Fruit fly (Drosophila melanogaster): Measurements from ENCODE around the gene PGRP-SB2.

PGRP-SB2 gene

DNA sequence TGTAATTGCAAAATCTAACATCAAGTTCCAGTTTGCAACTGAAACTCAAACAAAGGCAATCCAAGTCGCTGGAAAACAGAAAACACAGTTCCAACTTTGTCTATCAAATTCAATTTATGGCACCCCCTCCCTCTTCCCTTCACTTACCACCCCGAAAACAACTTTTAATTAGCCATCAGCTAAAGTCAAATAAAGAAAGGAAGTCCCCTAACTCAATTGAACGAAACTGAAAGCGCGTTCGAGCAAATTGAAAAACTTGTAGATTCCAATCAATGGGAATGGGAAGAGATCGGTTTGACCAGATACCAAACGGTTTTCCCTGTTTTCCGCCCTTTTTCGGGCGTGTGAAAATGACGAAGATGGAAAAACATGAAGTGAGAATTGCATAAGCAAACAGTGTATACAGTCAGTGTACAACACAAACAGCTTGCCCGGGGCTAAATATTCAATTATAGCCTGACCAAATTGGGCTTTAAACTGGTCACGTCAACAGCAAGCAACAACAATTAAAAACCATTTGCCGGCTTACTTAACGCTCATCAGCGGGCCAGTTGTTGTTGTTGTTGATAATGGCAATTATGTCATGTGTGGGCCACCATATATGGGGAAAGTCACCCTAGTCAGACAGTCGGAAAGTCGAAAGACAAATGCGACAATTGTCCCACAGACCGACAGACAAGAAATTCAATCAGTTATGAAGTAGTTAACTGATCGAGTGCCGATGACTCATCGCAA lies 26.9 kb upstream of the PGRP-SB2 start (continued):
- TF ChIP-seq CG2116 (GFP tag; optimal IDR thresholded peaks at IDR 0.05) (no peak), CG30020 (tag; optimal IDR thresholded peaks at IDR 0.05) (no peak), unpg (GFP tag; optimal IDR thresholded peaks at IDR 0.05) (no peak), ken (GFP tag; IDR thresholded peaks at IDR 0.05) (no peak), Lim3 (GFP tag; IDR thresholded peaks at IDR 0.05) (no peak), CG42726 (GFP tag; IDR thresholded peaks at IDR 0.05; ENCODE audit: partially characterized antibody) (no peak), vvl (GFP tag; IDR thresholded peaks at IDR 0.05) (0 out of 2 replicates have a peak, but pooled peaks have one; percentile 7), Drgx (GFP tag; IDR thresholded peaks at IDR 0.05) (no peak), gcm (GFP tag; optimal IDR thresholded peaks at IDR 0.05) (peak; percentile 23), aop (GFP tag; IDR thresholded peaks at IDR 0.05) (no peak), CG17912 (GFP tag; optimal IDR thresholded peaks at IDR 0.05) (no peak), Hr78 (GFP tag; optimal IDR thresholded peaks at IDR 0.05) (no peak), CG8478 (optimal IDR thresholded peaks at IDR 0.05) (no peak), MBD-R2 (GFP tag; IDR thresholded peaks at IDR 0.05) (no peak), maf-S (GFP tag; optimal IDR thresholded peaks at IDR 0.05) (no peak), stc (GFP tag; IDR thresholded peaks at IDR 0.05) (no peak), Nf-YB (GFP tag; optimal IDR thresholded peaks at IDR 0.05) (no peak), fd3F (GFP tag; optimal IDR thresholded peaks at IDR 0.05) (no peak), bigmax (GFP tag; optimal IDR thresholded peaks at IDR 0.05) (no peak), CG11085 (GFP tag; IDR thresholded peaks at IDR 0.05) (no peak), CG3281 (GFP tag; optimal IDR thresholded peaks at IDR 0.05) (no peak), peb (GFP tag; IDR thresholded peaks at IDR 0.05) (no peak), CG6683 (GFP tag; optimal IDR thresholded peaks at IDR 0.05) (no peak), Fer2 (tag; optimal IDR thresholded peaks at IDR 0.05) (no peak), lab (GFP tag; optimal IDR thresholded peaks at IDR 0.05) (peak; percentile 25), jumu (GFP tag; optimal IDR thresholded peaks at IDR 0.05) (no peak), Six4 (GFP tag; optimal IDR thresholded peaks at IDR 0.05) (no peak), CG33557 (GFP tag; optimal IDR thresholded peaks at IDR 0.05) (no peak), tio (GFP tag; optimal IDR thresholded peaks at IDR 0.05) (no peak), btn (GFP tag; optimal IDR thresholded peaks at IDR 0.05) (no peak), CG14050 (GFP tag; IDR thresholded peaks at IDR 0.05) (no peak), CG31365 (tag; optimal IDR thresholded peaks at IDR 0.05) (no peak), CG12299 (tag; optimal IDR thresholded peaks at IDR 0.05) (no peak), gem (tag; optimal IDR thresholded peaks at IDR 0.05) (no peak), CG30431 (GFP tag; optimal IDR thresholded peaks at IDR 0.05) (no peak), bbx (GFP tag; IDR thresholded peaks at IDR 0.05; ENCODE audit: partially characterized antibody) (no peak), CG12391 (tag; optimal IDR thresholded peaks at IDR 0.05) (no peak), Sox100B (GFP tag; optimal IDR thresholded peaks at IDR 0.05) (peak; percentile 11), Hr3 (GFP tag; optimal IDR thresholded peaks at IDR 0.05) (no peak), CG5180 (GFP tag; optimal IDR thresholded peaks at IDR 0.05) (no peak), GATAe (GFP tag; conservative IDR thresholded peaks at IDR 0.05) (no peak), Nf-YC (tag; optimal IDR thresholded peaks at IDR 0.05) (no peak), CG1529 (GFP tag; optimal IDR thresholded peaks at IDR 0.05) (peak; percentile 18), CG3995 (GFP tag; optimal IDR thresholded peaks at IDR 0.05) (no peak), CG1603 (tag; optimal IDR thresholded peaks at IDR 0.05) (peak; percentile 24), sima (GFP tag; optimal IDR thresholded peaks at IDR 0.05) (no peak), NC2β (GFP tag; optimal IDR thresholded peaks at IDR 0.05) (no peak), CG2678 (tag; optimal IDR thresholded peaks at IDR 0.05) (peak; percentile 20), CG12236 (GFP tag; optimal IDR thresholded peaks at IDR 0.05) (no peak), Camta (GFP tag; optimal IDR thresholded peaks at IDR 0.05) (no peak)
